Worm (Caenorhabditis elegans): Measurements from ENCODE around the gene tax-6.

tax-6 gene

ce11 chrIV:10505016-10505415 lies 3.6 kb upstream of the tax-6 start (continued):
- TF ChIP-seq lin-14 (GFP tag; optimal IDR thresholded peaks at IDR 0.05) (peak; percentile 69), fos-1 (tag; optimal IDR thresholded peaks at IDR 0.05) (no peak), sox-4 (tag; optimal IDR thresholded peaks at IDR 0.05) (no peak), nhr-20 (tag; optimal IDR thresholded peaks at IDR 0.05) (no peak), xbp-1 (tag; optimal IDR thresholded peaks at IDR 0.05) (no peak), blmp-1 (tag; optimal IDR thresholded peaks at IDR 0.05) (no peak), tlp-1 (tag; optimal IDR thresholded peaks at IDR 0.05) (no peak), aly-2 (tag; optimal IDR thresholded peaks at IDR 0.05) (no peak), egl-27 (tag; optimal IDR thresholded peaks at IDR 0.05) (no peak), dpl-1 (GFP tag; optimal IDR thresholded peaks at IDR 0.05) (no peak), grh-1 (GFP tag; IDR thresholded peaks at IDR 0.05) (no peak), nhr-47 (tag; optimal IDR thresholded peaks at IDR 0.05) (peak; percentile 12), sptf-1 (tag; optimal IDR thresholded peaks at IDR 0.05) (no peak), pax-3 (tag; optimal IDR thresholded peaks at IDR 0.05) (peak; percentile 31), pag-3 (tag; optimal IDR thresholded peaks at IDR 0.05; ENCODE audit: borderline replicate concordance, insufficient read depth) (no peak), hlh-4 (tag; optimal IDR thresholded peaks at IDR 0.05) (no peak), nhr-71 (tag; optimal IDR thresholded peaks at IDR 0.05) (peak; percentile 10), ama-1 (optimal IDR thresholded peaks at IDR 0.05) (no peak)

ce11 chrIV:10503750-10504232 lies 2.4 kb upstream of the tax-6 start:
- TF ChIP-seq aly-2 (tag; optimal IDR thresholded peaks at IDR 0.05): no peak
- peak; percentile 35 for TF ChIP-seq rnt-1 (tag; optimal IDR thresholded peaks at IDR 0.05)
- TF ChIP-seq tbx-2 (tag; optimal IDR thresholded peaks at IDR 0.05): peak; percentile 71
- peak; percentile 16 for TF ChIP-seq C16A3.4 (tag; optimal IDR thresholded peaks at IDR 0.05)
- TF ChIP-seq nhr-11 (tag; optimal IDR thresholded peaks at IDR 0.05): no peak
- peak; percentile 26 for TF ChIP-seq nhr-77 (tag; optimal IDR thresholded peaks at IDR 0.05)
- no peak for TF ChIP-seq Y116A8C.19 (tag; optimal IDR thresholded peaks at IDR 0.05; ENCODE audit: borderline replicate concordance)
- no peak for TF ChIP-seq nhr-28 (tag; optimal IDR thresholded peaks at IDR 0.05)
- TF ChIP-seq unc-86 (tag; optimal IDR thresholded peaks at IDR 0.05): peak; percentile 73
- peak; percentile 33 for TF ChIP-seq lin-13 (GFP tag; optimal IDR thresholded peaks at IDR 0.05)
- peak; percentile 95 for TF ChIP-seq fkh-10 (GFP tag; optimal IDR thresholded peaks at IDR 0.05)
- TF ChIP-seq egl-13 (tag; optimal IDR thresholded peaks at IDR 0.05): peak; percentile 71
- TF ChIP-seq mep-1 (tag; optimal IDR thresholded peaks at IDR 0.05): peak; percentile 70
- TF ChIP-seq tlp-1 (tag; optimal IDR thresholded peaks at IDR 0.05): no peak
- TF ChIP-seq zag-1 (tag; optimal IDR thresholded peaks at IDR 0.05): peak; percentile 55
- TF ChIP-seq ceh-82 (tag; optimal IDR thresholded peaks at IDR 0.05): peak in 2 of 3 experiments; percentile 18 to 74
- peak; percentile 62 for TF ChIP-seq jun-1 (tag; optimal IDR thresholded peaks at IDR 0.05)
- peak; percentile 59 for TF ChIP-seq fos-1 (tag; optimal IDR thresholded peaks at IDR 0.05)
- peak; percentile 59 for TF ChIP-seq nhr-20 (tag; optimal IDR thresholded peaks at IDR 0.05)
- no peak for TF ChIP-seq zip-4 (GFP tag; optimal IDR thresholded peaks at IDR 0.05)
- TF ChIP-seq unc-98 (GFP tag; IDR thresholded peaks at IDR 0.05): no peak
- peak; percentile 47; the same call in 1 of the 2 replicates for TF ChIP-seq nhr-19 (GFP tag; conservative IDR thresholded peaks at IDR 0.05)
- 0 out of 2 replicates have a peak, but pooled peaks have one; percentile 21 for TF ChIP-seq ceh-88 (GFP tag; IDR thresholded peaks at IDR 0.05)
- no peak for TF ChIP-seq unc-130 (tag; optimal IDR thresholded peaks at IDR 0.05)
- peak; percentile 36 for TF ChIP-seq irx-1 (tag; optimal IDR thresholded peaks at IDR 0.05)
- TF ChIP-seq nhr-71 (tag; optimal IDR thresholded peaks at IDR 0.05): peak; percentile 88
- TF ChIP-seq ztf-11 (tag; optimal IDR thresholded peaks at IDR 0.05): peak in 1 of 2 experiments; percentile 34
- TF ChIP-seq lsy-2 (tag; optimal IDR thresholded peaks at IDR 0.05): peak; percentile 11 to 65
- TF ChIP-seq lin-14 (GFP tag; optimal IDR thresholded peaks at IDR 0.05): peak; percentile 94
- peak; percentile 91 for TF ChIP-seq fkh-8 (tag; optimal IDR thresholded peaks at IDR 0.05)
- peak; percentile 69 for TF ChIP-seq swsn-7 (tag; optimal IDR thresholded peaks at IDR 0.05)
- no peak for TF ChIP-seq nhr-85 (tag)
- TF ChIP-seq lir-3 (tag; optimal IDR thresholded peaks at IDR 0.05; ENCODE audit: poor library complexity): peak; percentile 14
- TF ChIP-seq efl-1 (optimal IDR thresholded peaks at IDR 0.05): peak; percentile 41 to 44
- peak; percentile 12 to 23 for TF ChIP-seq efl-1 (GFP tag; optimal IDR thresholded peaks at IDR 0.05 in 1 of 2)
- no peak for TF ChIP-seq nhr-76 (tag; optimal IDR thresholded peaks at IDR 0.05)
- TF ChIP-seq pax-3 (tag; optimal IDR thresholded peaks at IDR 0.05): peak; percentile 41
- peak; percentile 73 for TF ChIP-seq nhr-47 (tag; optimal IDR thresholded peaks at IDR 0.05)
- TF ChIP-seq snu-23 (GFP tag; optimal IDR thresholded peaks at IDR 0.05): peak; percentile 76
- peak; percentile 32 for TF ChIP-seq ceh-8 (GFP tag; optimal IDR thresholded peaks at IDR 0.05)
- no peak for TF ChIP-seq hlh-4 (tag; optimal IDR thresholded peaks at IDR 0.05)
- TF ChIP-seq ama-1 (optimal IDR thresholded peaks at IDR 0.05): peak; percentile 25
- TF ChIP-seq xbp-1 (tag; optimal IDR thresholded peaks at IDR 0.05): peak; percentile 40

All from whole organism, L1 larva.